Worm (Caenorhabditis elegans): Measurements from ENCODE around the gene Y66D12A.8.

ce11 chrIII:11548070-11548469 is 26.0 kb upstream of the Y66D12A.8 start, which contains the start of gene Y66D12A.13:
- TF ChIP-seq him-1 (tag; optimal IDR thresholded peaks at IDR 0.05) = no peak
- TF ChIP-seq dao-5 (tag; optimal IDR thresholded peaks at IDR 0.05) = no peak

All from whole organism, L4/young adult.